Worm (Caenorhabditis elegans) whole organism, late embryonic: ENCODE results near the gene srw-73.

ENCODE experiments used
- C08G9.2 ChIP-seq: sonication (generic microtip); optimal IDR thresholded peaks from 2 replicates; lab custom pipeline; 2016; ENCODE audit warnings: mild to moderate bottlenecking, missing genetic modification characterization, moderate library complexity, missing compliant biosample characterization
- K09A11.1 ChIP-seq: sonication (generic microtip); optimal IDR thresholded peaks from 2 replicates; lab custom pipeline; 2017; ENCODE audit warnings: antibody characterized with exemption, mild to moderate bottlenecking, missing genetic modification characterization, missing compliant biosample characterization; ENCODE audit not compliant: insufficient read depth
- ahr-1 ChIP-seq: sonication (generic microtip); optimal IDR thresholded peaks from 2 replicates; lab custom pipeline; 2016; ENCODE audit warnings: missing genetic modification characterization, missing compliant biosample characterization
- ceh-14 ChIP-seq: sonication (generic microtip); optimal IDR thresholded peaks from 2 replicates; lab custom pipeline; 2016; ENCODE audit warnings: missing genotype, missing genetic modification characterization, missing compliant biosample characterization
- ceh-18 ChIP-seq: sonication (generic microtip); optimal IDR thresholded peaks from 2 replicates; lab custom pipeline; 2016; ENCODE audit warnings: missing genetic modification characterization, missing compliant biosample characterization
- ceh-2 ChIP-seq: sonication (generic microtip); optimal IDR thresholded peaks from 2 replicates; lab custom pipeline; 2016; ENCODE audit warnings: missing genotype, missing genetic modification characterization, missing compliant biosample characterization
- ceh-22 ChIP-seq: sonication (generic microtip); optimal IDR thresholded peaks from 2 replicates; lab custom pipeline; 2017; ENCODE audit warnings: missing biosample characterization, missing genetic modification characterization
- ceh-30 ChIP-seq: fragments of 150-350 bp; optimal IDR thresholded peaks from 2 replicates; lab custom pipeline; 2014; ENCODE audit warnings: missing biosample characterization, missing genetic modification characterization
- ceh-31 ChIP-seq: sonication (generic microtip); optimal IDR thresholded peaks from 2 replicates; lab custom pipeline; 2016; ENCODE audit warnings: missing genetic modification characterization, missing compliant biosample characterization
- ceh-45 ChIP-seq: fragments of 200-800 bp; sonication (Bioruptor generic); IDR thresholded peaks from 2 replicates; pipeline ENCODE4 v1.3.6; 2022; ENCODE audit warnings: missing genetic modification reagents, missing genetic modification characterization, missing compliant biosample characterization
- ceh-48 ChIP-seq: sonication (generic microtip); optimal IDR thresholded peaks from 2 replicates; lab custom pipeline; 2016; ENCODE audit warnings: missing genetic modification characterization, inconsistent platforms, missing compliant biosample characterization
- che-1 ChIP-seq: sonication (generic microtip); optimal IDR thresholded peaks from 2 replicates; lab custom pipeline; 2016; ENCODE audit warnings: mild to moderate bottlenecking, missing genetic modification characterization, missing compliant biosample characterization
- dmd-4 ChIP-seq: sonication (generic microtip); optimal IDR thresholded peaks from 2 replicates; lab custom pipeline; 2016; ENCODE audit warnings: borderline replicate concordance, missing genetic modification characterization, missing compliant biosample characterization
- dve-1 ChIP-seq: sonication (generic microtip); optimal IDR thresholded peaks from 2 replicates; lab custom pipeline; 2017; ENCODE audit warnings: antibody characterized with exemption, mild to moderate bottlenecking, missing genetic modification characterization, missing compliant biosample characterization
- elt-2 ChIP-seq: sonication (generic microtip); optimal IDR thresholded peaks from 2 replicates; lab custom pipeline; 2016; ENCODE audit warnings: missing genetic modification reagents, missing genetic modification characterization, missing compliant biosample characterization
- ets-4 ChIP-seq: sonication (generic microtip); optimal IDR thresholded peaks from 2 replicates; lab custom pipeline; 2016; ENCODE audit warnings: missing genetic modification characterization, missing compliant biosample characterization
- eyg-1 ChIP-seq: sonication (generic microtip); optimal IDR thresholded peaks from 2 replicates; lab custom pipeline; 2016; ENCODE audit warnings: missing genotype, missing genetic modification characterization, missing compliant biosample characterization
- gmeb-2 ChIP-seq: sonication (generic microtip); optimal IDR thresholded peaks from 2 replicates; lab custom pipeline; 2016; ENCODE audit warnings: missing genetic modification characterization, inconsistent platforms, missing compliant biosample characterization
- hlh-13 ChIP-seq: fragments of 200-800 bp; sonication (Bioruptor generic); optimal IDR thresholded peaks from 2 replicates; lab custom pipeline; 2018; ENCODE audit warnings: mild to moderate bottlenecking, missing genetic modification characterization, missing compliant biosample characterization
- hlh-30 ChIP-seq: sonication (generic microtip); optimal IDR thresholded peaks from 2 replicates; lab custom pipeline; 2017; ENCODE audit warnings: antibody characterized with exemption, missing genetic modification characterization, missing compliant biosample characterization; ENCODE audit not compliant: insufficient read depth
- hlh-6 ChIP-seq: sonication (generic microtip); optimal IDR thresholded peaks from 2 replicates; lab custom pipeline; 2016; ENCODE audit warnings: missing genotype, missing genetic modification characterization, missing compliant biosample characterization
- hlh-8 ChIP-seq: sonication (generic microtip); optimal IDR thresholded peaks from 2 replicates; lab custom pipeline; 2016; ENCODE audit warnings: missing genotype, missing genetic modification characterization, missing compliant biosample characterization
- lim-6 ChIP-seq: sonication (generic microtip); optimal IDR thresholded peaks from 2 replicates; lab custom pipeline; 2016; ENCODE audit warnings: missing genetic modification characterization, missing compliant biosample characterization
- lin-11 ChIP-seq: fragments of 200-800 bp; sonication (Bioruptor generic); optimal IDR thresholded peaks from 2 replicates; lab custom pipeline; 2018; ENCODE audit warnings: mild to moderate bottlenecking, missing genetic modification characterization, missing compliant biosample characterization
- madf-2 ChIP-seq: sonication (generic microtip); optimal IDR thresholded peaks from 2 replicates; lab custom pipeline; 2017; ENCODE audit warnings: missing genetic modification characterization, missing compliant biosample characterization
- nfya-1 ChIP-seq: sonication (generic microtip); optimal IDR thresholded peaks from 2 replicates; lab custom pipeline; 2017; ENCODE audit warnings: missing genetic modification characterization, mild to moderate bottlenecking, missing compliant biosample characterization, antibody characterized with exemption, moderate library complexity
- nhr-11 ChIP-seq: fragments of 150-350 bp; optimal IDR thresholded peaks from 2 replicates; lab custom pipeline; 2014; ENCODE audit warnings: missing biosample characterization, missing genetic modification characterization
- nhr-232 ChIP-seq: sonication (generic microtip); optimal IDR thresholded peaks from 2 replicates; lab custom pipeline; 2016; ENCODE audit warnings: missing genetic modification characterization, missing compliant biosample characterization
- pat-9 ChIP-seq: fragments of 200-800 bp; sonication (Bioruptor generic); optimal IDR thresholded peaks from 2 replicates; lab custom pipeline; 2018; ENCODE audit warnings: mild to moderate bottlenecking, missing genetic modification characterization, moderate library complexity, missing compliant biosample characterization
- pha-2 ChIP-seq: sonication (generic microtip); optimal IDR thresholded peaks from 2 replicates; lab custom pipeline; 2017; ENCODE audit warnings: mild to moderate bottlenecking, missing genetic modification characterization, missing compliant biosample characterization
- pha-4 ChIP-seq: fragments of 150-350 bp; optimal IDR thresholded peaks from 2 replicates; lab custom pipeline; 2018; ENCODE audit warnings: missing biosample characterization, missing genetic modification reagents, missing genetic modification characterization
- pqm-1 ChIP-seq: sonication (generic microtip); optimal IDR thresholded peaks from 2 replicates; lab custom pipeline; 2016; ENCODE audit warnings: missing genetic modification characterization, missing compliant biosample characterization
- ref-2 ChIP-seq: sonication (generic microtip); optimal IDR thresholded peaks from 2 replicates; lab custom pipeline; 2016; ENCODE audit warnings: missing genetic modification characterization, missing compliant biosample characterization
- sdc-2 ChIP-seq: sonication (generic microtip); optimal IDR thresholded peaks from 2 replicates; lab custom pipeline; 2016; ENCODE audit warnings: missing genotype, missing genetic modification characterization, missing compliant biosample characterization
- sox-2 ChIP-seq: fragments of 200-800 bp; sonication (Bioruptor generic); IDR thresholded peaks from 2 replicates; pipeline ENCODE4 v1.3.6; 2022; ENCODE audit warnings: missing genetic modification reagents, missing genetic modification characterization, missing compliant biosample characterization
- sox-4 ChIP-seq: sonication (generic microtip); optimal IDR thresholded peaks from 2 replicates; lab custom pipeline; 2017; ENCODE audit warnings: mild to moderate bottlenecking, missing genetic modification characterization, inconsistent platforms, missing compliant biosample characterization
- tbx-2 ChIP-seq: sonication (generic microtip); optimal IDR thresholded peaks from 2 replicates; lab custom pipeline; 2016; ENCODE audit warnings: missing genetic modification characterization, missing compliant biosample characterization
- tbx-7 ChIP-seq: sonication (generic microtip); optimal IDR thresholded peaks from 2 replicates; lab custom pipeline; 2016; ENCODE audit warnings: missing genotype, missing genetic modification characterization, missing compliant biosample characterization
- ttx-3 ChIP-seq: sonication (generic microtip); optimal IDR thresholded peaks from 2 replicates; lab custom pipeline; 2016; ENCODE audit warnings: missing genetic modification reagents, missing genetic modification characterization, missing compliant biosample characterization
- unc-42 ChIP-seq: sonication (generic microtip); optimal IDR thresholded peaks from 2 replicates; lab custom pipeline; 2016; ENCODE audit warnings: missing genotype, missing genetic modification characterization, missing compliant biosample characterization
- unc-55 ChIP-seq: sonication (generic microtip); optimal IDR thresholded peaks from 2 replicates; lab custom pipeline; 2017; ENCODE audit warnings: missing biosample characterization, missing genetic modification reagents, missing genetic modification characterization
- unc-86 ChIP-seq: sonication (generic microtip); optimal IDR thresholded peaks from 2 replicates; lab custom pipeline; 2016; ENCODE audit warnings: missing genetic modification characterization, missing compliant biosample characterization
- zip-5 ChIP-seq: sonication (generic microtip); optimal IDR thresholded peaks from 2 replicates; lab custom pipeline; 2016; ENCODE audit warnings: missing genetic modification characterization, missing compliant biosample characterization

Gene srw-73

DNA sequence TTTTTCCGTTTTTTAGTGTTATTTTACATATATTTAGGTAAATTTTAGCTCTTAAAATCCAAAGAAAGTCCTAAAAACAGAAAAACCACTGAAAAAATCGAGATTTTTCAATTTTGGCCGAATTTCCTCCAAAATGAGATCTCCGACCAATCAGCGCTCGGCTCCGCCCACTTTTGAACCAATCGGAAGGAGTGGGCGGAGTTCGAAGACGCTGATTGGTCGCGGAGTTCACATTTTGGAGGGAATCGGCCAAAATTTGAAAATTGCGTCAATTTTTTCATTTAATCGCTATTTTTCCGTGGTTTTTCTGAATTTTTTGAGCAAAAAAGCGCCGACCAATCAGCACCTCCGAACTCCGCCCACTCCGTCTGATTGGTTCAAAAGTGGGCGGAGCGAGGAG, 47.7 kb downstream of the srw-73 start:
- TF ChIP-seq nfya-1 (tag; lab: Kevin White, UChicago) (peak; percentile 77), ceh-30 (tag; lab: Kevin White, UChicago) (no peak)

DNA sequence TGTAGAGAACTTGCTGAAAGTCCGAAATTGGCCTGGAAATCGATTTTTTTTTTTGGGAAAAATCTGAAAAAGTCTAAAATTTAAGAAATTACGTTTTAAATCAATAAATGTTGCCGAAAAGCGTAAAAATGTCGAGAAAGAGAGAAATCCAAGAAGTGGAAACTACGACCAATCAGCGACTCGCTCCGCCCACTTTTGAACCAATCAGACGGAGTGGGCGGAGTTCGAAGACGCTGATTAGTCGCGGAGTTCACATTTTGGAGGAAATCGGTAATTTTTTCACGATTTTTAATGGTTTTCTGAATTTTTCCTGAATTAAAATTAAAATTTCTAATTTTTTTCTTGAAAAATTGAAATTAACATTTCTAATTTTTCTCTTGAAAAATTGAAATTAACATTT, 48.7 kb downstream of the srw-73 start:
- TF ChIP-seq hlh-8 (tag; lab: Kevin White, UChicago) = no peak
- no peak for TF ChIP-seq dve-1
- TF ChIP-seq nfya-1 (tag; lab: Kevin White, UChicago) = peak; percentile 83

ce11 chrV:16537908-16538446, 50.4 kb downstream of the srw-73 start, which contains the start of gene Y32B12B.2:
TSS of gene Y32B12B.2 (plus strand) at chrV:16538396.
- TF ChIP-seq pqm-1 (tag; lab: Kevin White, UChicago) = no peak
- TF ChIP-seq ceh-18 (tag; lab: Kevin White, UChicago) = no peak
- TF ChIP-seq ref-2 = no peak
- no peak for TF ChIP-seq hlh-30
- no peak for TF ChIP-seq dmd-4
- TF ChIP-seq ceh-45 (GFP tag; lab: Robert Waterston, UW) = no peak
- peak; percentile 1 for TF ChIP-seq ets-4 (tag; lab: Kevin White, UChicago)
- peak; percentile 7 for TF ChIP-seq tbx-7 (tag; lab: Kevin White, UChicago)
- no peak for TF ChIP-seq elt-2 (tag; lab: Kevin White, UChicago)
- TF ChIP-seq sox-2 (GFP tag; lab: Robert Waterston, UW) = no peak
- TF ChIP-seq ceh-30 (tag; lab: Kevin White, UChicago) = no peak
- TF ChIP-seq lin-11 (tag; lab: Kevin White, UChicago) = no peak
- TF ChIP-seq eyg-1 (tag; lab: Kevin White, UChicago) = no peak
- TF ChIP-seq pat-9 (tag; lab: Kevin White, UChicago) = no peak
- no peak for TF ChIP-seq K09A11.1 (tag; lab: Kevin White, UChicago)
- TF ChIP-seq zip-5 (tag; lab: Kevin White, UChicago) = no peak
- TF ChIP-seq hlh-13 (GFP tag; lab: Kevin White, UChicago) = no peak
- peak; percentile 28 for TF ChIP-seq unc-42 (tag; lab: Kevin White, UChicago)
- TF ChIP-seq ceh-2 (tag; lab: Kevin White, UChicago) = peak; percentile 1
- no peak for TF ChIP-seq pha-4 (tag; lab: Kevin White, UChicago)
- no peak for TF ChIP-seq nhr-11 (tag; lab: Kevin White, UChicago)
- TF ChIP-seq sox-4 = no peak
- no peak for TF ChIP-seq madf-2 (tag; lab: Kevin White, UChicago)
- no peak for TF ChIP-seq ceh-14
- TF ChIP-seq ahr-1 = no peak
- no peak for TF ChIP-seq lim-6 (tag; lab: Kevin White, UChicago)
- TF ChIP-seq C08G9.2 (tag; lab: Kevin White, UChicago) = peak; percentile 31
- TF ChIP-seq pha-2 (tag; lab: Kevin White, UChicago) = no peak
- no peak for TF ChIP-seq ceh-48 (tag; lab: Kevin White, UChicago)
- TF ChIP-seq unc-86 = no peak
- TF ChIP-seq tbx-2 (tag; lab: Kevin White, UChicago) = no peak
- no peak for TF ChIP-seq hlh-6 (tag; lab: Kevin White, UChicago)
- TF ChIP-seq nhr-232 = no peak
- no peak for TF ChIP-seq gmeb-2 (tag; lab: Kevin White, UChicago)
- TF ChIP-seq sdc-2 (tag; lab: Kevin White, UChicago) = no peak
- TF ChIP-seq che-1 = no peak
- no peak for TF ChIP-seq ceh-22
- no peak for TF ChIP-seq dve-1
- no peak for TF ChIP-seq unc-55 (GFP tag; lab: Kevin White, UChicago)
- peak; percentile 25 for TF ChIP-seq ceh-31 (tag; lab: Kevin White, UChicago)
- no peak for TF ChIP-seq ttx-3
